Worm (Caenorhabditis elegans): Measurements from ENCODE around the gene ceh-1.

- TF ChIP-seq nhr-90 (tag; optimal IDR thresholded peaks at IDR 0.05; ENCODE audit: poor library complexity) (no peak), lin-13 (GFP tag; optimal IDR thresholded peaks at IDR 0.05) (no peak), nhr-77 (tag; optimal IDR thresholded peaks at IDR 0.05) (no peak), mab-9 (GFP tag; IDR thresholded peaks at IDR 0.05) (no peak), nhr-76 (tag; optimal IDR thresholded peaks at IDR 0.05) (no peak), unc-86 (tag; optimal IDR thresholded peaks at IDR 0.05) (no peak), egl-27 (tag; optimal IDR thresholded peaks at IDR 0.05) (no peak), snpc-4 (tag; optimal IDR thresholded peaks at IDR 0.05) (no peak), tbx-2 (tag; optimal IDR thresholded peaks at IDR 0.05) (no peak), ztf-11 (tag; optimal IDR thresholded peaks at IDR 0.05) (no peak)
These were observed 3.6 kb upstream of the ceh-1 start for ce11 chrX:4657577-4657976.

Measured in whole organism, L1 larva.